Fruit fly (Drosophila melanogaster): ENCODE measurements around the gene Cp15.
A peak's percentile ranks its signal among the peaks of the same experiment; 100 is the strongest.

Gene Cp15

dm6 chr3L:8683773-8684172 is 44.5 kb upstream of the Cp15 start (continued):
- TF ChIP-seq CG6765 (GFP tag; optimal IDR thresholded peaks at IDR 0.05) (peak; percentile 51), Ssrp (tag; optimal IDR thresholded peaks at IDR 0.05) (no peak), tgo (GFP tag; IDR thresholded peaks at IDR 0.05) (no peak), CG10979 (tag; optimal IDR thresholded peaks at IDR 0.05) (no peak), Deaf1 (tag; optimal IDR thresholded peaks at IDR 0.05) (no peak), PHDP (tag; optimal IDR thresholded peaks at IDR 0.05) (no peak), CG16779 (GFP tag; IDR thresholded peaks at IDR 0.05) (0 out of 2 replicates have a peak, but pooled peaks have one; percentile 24), jigr1 (GFP tag; IDR thresholded peaks at IDR 0.05) (no peak), MTF-1 (GFP tag; optimal IDR thresholded peaks at IDR 0.05; ENCODE audit: borderline replicate concordance) (peak; percentile 23), CG15269 (tag; optimal IDR thresholded peaks at IDR 0.05) (no peak), rib (GFP tag; IDR thresholded peaks at IDR 0.05) (0 out of 2 replicates have a peak, but pooled peaks have one; percentile 35), twi (tag; optimal IDR thresholded peaks at IDR 0.05) (no peak), Dll (GFP tag; IDR thresholded peaks at IDR 0.05; ENCODE audit: partially characterized antibody) (no peak), trh (GFP tag; optimal IDR thresholded peaks at IDR 0.05) (no peak), ro (GFP tag; IDR thresholded peaks at IDR 0.05) (no peak), CG11085 (GFP tag; IDR thresholded peaks at IDR 0.05) (no peak), MBD-R2 (GFP tag; IDR thresholded peaks at IDR 0.05) (no peak), CG7987 (GFP tag; optimal IDR thresholded peaks at IDR 0.05) (peak; percentile 40), CG11398 (GFP tag; optimal IDR thresholded peaks at IDR 0.05) (no peak), Oaz (GFP tag; IDR thresholded peaks at IDR 0.05) (no peak), CG9932 (GFP tag; IDR thresholded peaks at IDR 0.05) (peak; percentile 43; the same call in 1 of the 2 replicates), esg (GFP tag; conservative IDR thresholded peaks at IDR 0.05) (no peak), CrebB (tag; optimal IDR thresholded peaks at IDR 0.05) (peak; percentile 28), Atf6 (GFP tag; IDR thresholded peaks at IDR 0.05) (peak; percentile 57), CG12659 (GFP tag; optimal IDR thresholded peaks at IDR 0.05) (peak; percentile 12), Rfx (GFP tag; IDR thresholded peaks at IDR 0.05) (peak; percentile 33; the same call in 1 of the 2 replicates), CHES-1-like (GFP tag; optimal IDR thresholded peaks at IDR 0.05) (peak; percentile 18), CG8478 (optimal IDR thresholded peaks at IDR 0.05) (no peak), CG7745 (tag; optimal IDR thresholded peaks at IDR 0.05) (no peak), cwo (GFP tag; optimal IDR thresholded peaks at IDR 0.05) (peak; percentile 50), Dref (GFP tag; IDR thresholded peaks at IDR 0.05) (no peak), tna (GFP tag; IDR thresholded peaks at IDR 0.05; ENCODE audit: partially characterized antibody) (no peak), pho (GFP tag; optimal IDR thresholded peaks at IDR 0.05) (no peak), lbe (GFP tag; optimal IDR thresholded peaks at IDR 0.05) (no peak), phol (tag; optimal IDR thresholded peaks at IDR 0.05) (no peak), Poxn (GFP tag; IDR thresholded peaks at IDR 0.05) (no peak), Blimp-1 (GFP tag; optimal IDR thresholded peaks at IDR 0.05) (peak; percentile 22), Bdp1 (GFP tag; optimal IDR thresholded peaks at IDR 0.05) (no peak), CG16815 (GFP tag; optimal IDR thresholded peaks at IDR 0.05) (no peak), CG2875 (GFP tag; optimal IDR thresholded peaks at IDR 0.05) (peak; percentile 14), p53 (GFP tag; optimal IDR thresholded peaks at IDR 0.05) (no peak), trem (tag; optimal IDR thresholded peaks at IDR 0.05) (no peak), Fer1 (GFP tag; optimal IDR thresholded peaks at IDR 0.05) (peak; percentile 62), Kr (GFP tag; optimal IDR thresholded peaks at IDR 0.05) (no peak), CG34376 (GFP tag; optimal IDR thresholded peaks at IDR 0.05) (no peak)

Data from whole organism, embryonic.